Worm (Caenorhabditis elegans) whole organism, midembryonic: Measurements from ENCODE around the gene C08B6.14.

ENCODE experiments used
- T22C8.4 ChIP-seq: fragments of 200-800 bp; sonication (Bioruptor generic); IDR thresholded peaks from 2 replicates; pipeline ENCODE4 v1.3.6; 2022; ENCODE audit warnings: missing genetic modification characterization, missing compliant biosample characterization
- cog-1 ChIP-seq: sonication (generic microtip); optimal IDR thresholded peaks from 2 replicates; lab custom pipeline; 2016; ENCODE audit warnings: missing genetic modification characterization, missing compliant biosample characterization
- flt-1 ChIP-seq: fragments of 200-800 bp; sonication (Bioruptor generic); IDR thresholded peaks from 2 replicates; pipeline ENCODE4 v1.3.6; 2022; ENCODE audit warnings: missing genetic modification characterization, missing compliant biosample characterization
- klf-2 ChIP-seq: fragments of 200-800 bp; sonication (Bioruptor generic); conservative IDR thresholded peaks from 2 replicates; pipeline ENCODE4 v1.3.6; 2022; ENCODE audit warnings: missing genetic modification reagents, missing genetic modification characterization, missing compliant biosample characterization
- med-1 ChIP-seq: sonication (generic microtip); optimal IDR thresholded peaks from 2 replicates; lab custom pipeline; 2017; ENCODE audit warnings: missing genetic modification characterization, mild to moderate bottlenecking, missing compliant biosample characterization, antibody characterized with exemption, missing genetic modification reagents; ENCODE audit not compliant: insufficient read depth
- ref-1 ChIP-seq: fragments of 200-800 bp; sonication (Bioruptor generic); conservative IDR thresholded peaks from 2 replicates; pipeline ENCODE4 v1.3.6; 2022; ENCODE audit warnings: missing genetic modification reagents, missing genetic modification characterization, missing compliant biosample characterization
- tab-1 ChIP-seq: fragments of 200-800 bp; sonication (Bioruptor generic); IDR thresholded peaks from 2 replicates; pipeline ENCODE4 v1.3.6; 2022; ENCODE audit warnings: missing genetic modification characterization, missing compliant biosample characterization
- ztf-23 ChIP-seq: fragments of 200-800 bp; sonication (Bioruptor generic); IDR thresholded peaks from 2 replicates; pipeline ENCODE4 v1.3.6; 2022; ENCODE audit warnings: missing genetic modification reagents, missing genetic modification characterization, missing compliant biosample characterization
- ztf-29 ChIP-seq: fragments of 200-800 bp; sonication (Bioruptor generic); IDR thresholded peaks from 2 replicates; pipeline ENCODE4 v1.3.6; 2022; ENCODE audit warnings: missing genetic modification reagents, missing genetic modification characterization, missing compliant biosample characterization

Gene C08B6.14

DNA sequence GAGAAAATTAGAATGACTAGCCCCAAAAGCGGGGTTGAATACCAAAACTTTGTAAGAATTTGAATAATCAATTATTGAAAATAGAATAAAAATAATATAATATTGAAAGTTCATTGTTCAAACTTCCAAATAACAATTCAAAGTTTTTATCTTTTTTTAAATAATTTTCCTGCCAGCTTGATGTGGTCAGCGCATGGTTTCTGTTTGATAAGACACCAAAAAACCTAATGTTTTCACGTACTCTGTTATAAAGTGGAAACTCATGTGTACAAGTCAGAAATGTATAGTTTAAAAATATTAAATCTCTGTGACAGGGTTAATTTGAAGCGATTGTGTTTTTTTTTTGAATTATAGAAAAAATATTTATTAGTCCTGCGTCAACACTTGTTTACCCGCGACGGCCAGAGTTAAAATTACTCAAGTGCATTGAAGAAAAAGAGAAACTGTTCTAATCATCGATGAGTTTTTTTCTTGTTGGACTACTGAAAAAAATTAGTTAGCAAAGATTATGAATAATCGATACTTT lies 3.0 kb upstream of the C08B6.14 start, which contains the start of gene ugt-17:
ugt-17 (minus strand) TSS at position 180 of the 526 bp plus-strand sequence.
- TF ChIP-seq cog-1 (tag; lab: Kevin White, UChicago) (no peak), tab-1 (no peak), med-1 (GFP tag; lab: Kevin White, UChicago) (no peak), ref-1 (GFP tag; lab: Robert Waterston, UW) (no peak), ztf-29 (GFP tag; lab: Robert Waterston, UW) (no peak), flt-1 (GFP tag; lab: Robert Waterston, UW) (no peak), klf-2 (no peak), T22C8.4 (no peak), ztf-23 (GFP tag; lab: Robert Waterston, UW) (no peak)

DNA sequence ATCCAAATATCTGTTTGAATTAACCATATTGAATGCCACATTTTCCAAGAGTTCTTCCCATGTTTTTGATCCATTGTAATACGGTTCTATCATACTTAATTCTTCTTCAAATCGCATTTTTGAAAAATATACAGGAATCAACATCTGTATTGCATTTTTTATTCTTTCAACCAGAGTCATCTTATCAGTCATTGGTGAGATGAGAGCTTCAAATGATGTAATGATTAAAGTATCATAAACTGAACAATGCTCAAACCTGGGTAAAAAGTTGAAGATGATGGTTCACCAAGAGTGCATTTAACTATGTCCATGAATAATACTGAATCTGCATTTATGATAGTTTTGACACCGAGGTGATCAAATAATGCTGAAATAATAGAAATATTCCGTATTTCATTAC lies 2.0 kb upstream of the C08B6.14 start:
- no peak for TF ChIP-seq med-1 (GFP tag; lab: Kevin White, UChicago)
- TF ChIP-seq T22C8.4, result no peak

- TF ChIP-seq med-1 (GFP tag; lab: Kevin White, UChicago), result no peak
- no peak for TF ChIP-seq ref-1 (GFP tag; lab: Robert Waterston, UW)
- TF ChIP-seq flt-1 (GFP tag; lab: Robert Waterston, UW), result no peak
- no peak for TF ChIP-seq T22C8.4
- no peak for TF ChIP-seq ztf-23 (GFP tag; lab: Robert Waterston, UW)
- no peak for TF ChIP-seq klf-2
- no peak for TF ChIP-seq ztf-29 (GFP tag; lab: Robert Waterston, UW)
- no peak for TF ChIP-seq tab-1
- TF ChIP-seq cog-1 (tag; lab: Kevin White, UChicago), result no peak
Measured at ce11 chrV:10098429-10098828, 3.4 kb downstream of the C08B6.14 start, which contains the start of gene ugt-47. ugt-47 (minus strand) TSS chrV:10098597.

ce11 chrV:10096932-10097331 lies 4.9 kb downstream of the C08B6.14 start:
- TF ChIP-seq ref-1 (GFP tag; lab: Robert Waterston, UW), result no peak

DNA sequence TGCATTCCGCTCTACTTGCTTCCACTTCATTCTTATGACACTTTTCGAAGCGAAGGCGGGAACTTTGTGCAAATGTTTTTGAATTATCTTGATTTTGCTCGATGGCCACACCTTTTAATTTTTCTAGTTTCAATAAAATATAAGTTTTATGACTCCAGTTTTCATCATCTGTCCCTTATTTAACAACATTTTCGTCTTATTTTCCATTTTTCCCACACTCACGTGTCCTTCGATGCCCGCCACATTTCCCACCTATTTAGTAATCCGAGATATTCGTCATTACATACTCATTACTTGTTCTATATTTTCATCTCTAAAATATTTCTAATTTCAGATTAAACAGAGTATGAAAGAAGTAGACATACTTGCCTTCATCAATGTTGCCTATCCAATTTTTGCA lies 7.4 kb downstream of the C08B6.14 start, which contains the start of gene srd-49:
srd-49 (plus strand) TSS at position 301 of the 400 bp plus-strand sequence.
- TF ChIP-seq klf-2, result no peak
- no peak for TF ChIP-seq ztf-23 (GFP tag; lab: Robert Waterston, UW)
- TF ChIP-seq T22C8.4, result no peak
- TF ChIP-seq tab-1, result no peak
- no peak for TF ChIP-seq med-1 (GFP tag; lab: Kevin White, UChicago)
- TF ChIP-seq ztf-29 (GFP tag; lab: Robert Waterston, UW), result no peak
- TF ChIP-seq flt-1 (GFP tag; lab: Robert Waterston, UW), result no peak
- TF ChIP-seq cog-1 (tag; lab: Kevin White, UChicago), result no peak
- no peak for TF ChIP-seq ref-1 (GFP tag; lab: Robert Waterston, UW)

DNA sequence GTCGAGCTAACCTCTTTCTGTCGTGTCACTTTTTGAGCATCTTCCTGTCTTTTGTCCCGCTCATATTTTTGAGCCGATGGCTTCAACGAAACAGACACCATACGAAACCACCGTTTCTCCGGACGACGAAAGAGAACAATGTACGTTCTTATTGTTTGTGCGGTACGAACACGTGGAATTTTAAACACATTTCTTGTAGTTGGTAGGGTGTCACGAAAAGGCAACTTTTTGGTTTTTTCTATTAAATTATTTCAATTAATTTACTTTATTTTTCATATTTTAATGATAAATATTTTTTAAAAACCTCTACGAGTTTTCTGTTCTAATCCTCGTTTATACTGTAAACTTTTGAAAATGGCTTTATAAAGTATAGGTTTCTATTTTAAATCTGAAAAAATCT lies 10.7 kb downstream of the C08B6.14 start, which contains the start of gene R04B5.11:
R04B5.11 (minus strand) TSS at position 101 of the 400 bp plus-strand sequence.
- no peak for TF ChIP-seq T22C8.4
- TF ChIP-seq klf-2, result no peak
- no peak for TF ChIP-seq tab-1
- no peak for TF ChIP-seq med-1 (GFP tag; lab: Kevin White, UChicago)
- no peak for TF ChIP-seq ztf-29 (GFP tag; lab: Robert Waterston, UW)
- TF ChIP-seq ref-1 (GFP tag; lab: Robert Waterston, UW), result no peak
- TF ChIP-seq ztf-23 (GFP tag; lab: Robert Waterston, UW), result no peak
- no peak for TF ChIP-seq flt-1 (GFP tag; lab: Robert Waterston, UW)
- TF ChIP-seq cog-1 (tag; lab: Kevin White, UChicago), result no peak

ce11 chrV:10090461-10090860 lies 11.4 kb downstream of the C08B6.14 start, which contains the start of gene R04B5.7:
R04B5.7 (minus strand) TSS chrV:10090561.
- no peak for TF ChIP-seq cog-1 (tag; lab: Kevin White, UChicago)
- no peak for TF ChIP-seq klf-2
- no peak for TF ChIP-seq tab-1
- TF ChIP-seq ref-1 (GFP tag; lab: Robert Waterston, UW), result no peak
- TF ChIP-seq ztf-23 (GFP tag; lab: Robert Waterston, UW), result no peak
- no peak for TF ChIP-seq flt-1 (GFP tag; lab: Robert Waterston, UW)
- TF ChIP-seq ztf-29 (GFP tag; lab: Robert Waterston, UW), result no peak
- TF ChIP-seq T22C8.4, result no peak
- no peak for TF ChIP-seq med-1 (GFP tag; lab: Kevin White, UChicago)

DNA sequence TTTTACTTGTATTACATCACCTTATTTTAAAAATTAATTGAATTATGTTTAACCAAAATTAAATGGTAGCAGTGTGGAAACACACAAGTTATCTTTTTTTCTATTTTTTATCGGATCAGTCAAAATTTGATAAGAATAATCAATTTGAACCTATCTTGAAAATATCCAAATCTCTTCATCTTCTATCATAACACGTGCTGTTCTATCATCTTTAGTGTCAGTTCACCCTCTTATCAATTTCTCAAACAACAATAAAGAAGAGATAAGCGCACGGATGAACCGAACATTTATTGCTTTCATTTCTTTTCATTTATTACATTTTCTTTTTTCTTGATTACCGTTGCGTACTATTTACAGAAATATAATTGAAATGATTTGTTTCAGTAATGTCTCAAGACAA lies 14.7 kb downstream of the C08B6.14 start, which contains the start of gene R04B5.5:
R04B5.5 (plus strand) TSS at position 378 of the 400 bp plus-strand sequence.
- TF ChIP-seq ztf-29 (GFP tag; lab: Robert Waterston, UW) (no peak), med-1 (GFP tag; lab: Kevin White, UChicago) (no peak), ref-1 (GFP tag; lab: Robert Waterston, UW) (no peak), flt-1 (GFP tag; lab: Robert Waterston, UW) (no peak), tab-1 (no peak), ztf-23 (GFP tag; lab: Robert Waterston, UW) (no peak), cog-1 (tag; lab: Kevin White, UChicago) (no peak), klf-2 (no peak), T22C8.4 (no peak)

ce11 chrV:10086141-10086540 lies 15.7 kb downstream of the C08B6.14 start:
- TF ChIP-seq cog-1 (tag; lab: Kevin White, UChicago) (no peak), ztf-23 (GFP tag; lab: Robert Waterston, UW) (no peak), med-1 (GFP tag; lab: Kevin White, UChicago) (no peak), tab-1 (no peak), ref-1 (GFP tag; lab: Robert Waterston, UW) (no peak), flt-1 (GFP tag; lab: Robert Waterston, UW) (no peak), ztf-29 (GFP tag; lab: Robert Waterston, UW) (no peak), T22C8.4 (no peak), klf-2 (no peak)

DNA sequence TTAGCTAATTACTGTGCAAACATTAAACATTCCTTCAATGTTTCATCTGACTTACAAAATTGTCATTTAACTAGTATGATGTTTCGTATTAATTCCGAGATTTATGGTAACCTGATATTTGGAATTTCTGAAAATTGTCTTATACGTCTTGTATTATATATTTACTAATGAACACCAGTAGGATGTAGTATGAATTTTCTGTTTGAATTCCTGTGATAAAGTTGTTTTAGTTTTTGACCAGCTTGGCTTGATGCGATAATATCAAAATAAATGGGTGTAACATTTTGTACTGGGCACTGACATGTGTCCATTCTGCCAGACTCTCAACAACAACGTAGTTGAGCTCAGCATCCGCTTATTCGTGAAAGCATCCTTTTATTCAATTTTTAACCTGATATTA lies 17.0 kb downstream of the C08B6.14 start, which contains the start of gene R04B5.6:
R04B5.6 (plus strand) TSS at position 301 of the 400 bp plus-strand sequence.
- TF ChIP-seq flt-1 (GFP tag; lab: Robert Waterston, UW) (no peak), ref-1 (GFP tag; lab: Robert Waterston, UW) (no peak), med-1 (GFP tag; lab: Kevin White, UChicago) (no peak), ztf-23 (GFP tag; lab: Robert Waterston, UW) (no peak), klf-2 (no peak)
